Worm (Caenorhabditis elegans) whole organism, late embryonic: ENCODE results near the gene clec-34.

Source experiments
- C38D4.7 ChIP-seq: fragments of 200-800 bp; sonication (Bioruptor generic); optimal IDR thresholded peaks from 2 replicates; lab custom pipeline; 2018; ENCODE audit warnings: mild to moderate bottlenecking, missing genetic modification characterization, moderate library complexity, missing compliant biosample characterization
- ceh-31 ChIP-seq: sonication (generic microtip); optimal IDR thresholded peaks from 2 replicates; lab custom pipeline; 2016; ENCODE audit warnings: missing genetic modification characterization, missing compliant biosample characterization
- dmd-4 ChIP-seq: sonication (generic microtip); optimal IDR thresholded peaks from 2 replicates; lab custom pipeline; 2016; ENCODE audit warnings: borderline replicate concordance, missing genetic modification characterization, missing compliant biosample characterization
- ets-4 ChIP-seq: sonication (generic microtip); optimal IDR thresholded peaks from 2 replicates; lab custom pipeline; 2016; ENCODE audit warnings: missing genetic modification characterization, missing compliant biosample characterization
- eyg-1 ChIP-seq: sonication (generic microtip); optimal IDR thresholded peaks from 2 replicates; lab custom pipeline; 2016; ENCODE audit warnings: missing genotype, missing genetic modification characterization, missing compliant biosample characterization
- fkh-10 ChIP-seq: fragments of 150-350 bp; optimal IDR thresholded peaks from 2 replicates; lab custom pipeline; 2014; ENCODE audit warnings: missing biosample characterization, missing genetic modification reagents, missing genetic modification characterization
- pax-1 ChIP-seq: fragments of 150-350 bp; optimal IDR thresholded peaks from 2 replicates; lab custom pipeline; 2014; ENCODE audit warnings: missing biosample characterization, missing genetic modification characterization
- pha-4 ChIP-seq: fragments of 150-350 bp; optimal IDR thresholded peaks from 2 replicates; lab custom pipeline; 2018; ENCODE audit warnings: missing biosample characterization, missing genetic modification reagents, missing genetic modification characterization
- sox-2 ChIP-seq: fragments of 200-800 bp; sonication (Bioruptor generic); IDR thresholded peaks from 2 replicates; pipeline ENCODE4 v1.3.6; 2022; ENCODE audit warnings: missing genetic modification reagents, missing genetic modification characterization, missing compliant biosample characterization
- tbx-2 ChIP-seq: sonication (generic microtip); optimal IDR thresholded peaks from 2 replicates; lab custom pipeline; 2016; ENCODE audit warnings: missing genetic modification characterization, missing compliant biosample characterization

DNA sequence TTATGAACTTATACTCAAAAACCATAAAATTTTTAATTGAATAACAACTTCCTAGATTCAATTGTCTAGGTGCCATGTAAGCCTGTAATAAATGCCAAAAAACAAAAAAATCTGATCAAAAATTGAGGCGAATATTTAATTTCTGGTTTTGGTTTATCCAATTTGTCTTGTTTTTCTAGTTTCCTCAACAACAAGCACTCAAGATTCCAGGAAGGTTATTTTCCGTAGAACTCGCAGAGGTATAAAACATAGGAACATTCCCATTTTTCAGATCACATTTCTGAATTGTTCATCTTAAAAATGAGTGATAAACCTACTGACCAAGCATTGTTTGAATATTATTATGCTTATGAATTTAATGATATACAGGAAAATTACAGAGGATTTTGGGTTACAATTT is 38.4 kb upstream of the clec-34 start, which contains the start of gene srw-41:
- TF ChIP-seq ceh-31 (tag; lab: Kevin White, UChicago) (no peak), pha-4 (tag; lab: Kevin White, UChicago) (no peak), ets-4 (tag; lab: Kevin White, UChicago) (no peak), eyg-1 (tag; lab: Kevin White, UChicago) (no peak), dmd-4 (tag; lab: Kevin White, UChicago) (no peak), sox-2 (no peak), tbx-2 (tag; lab: Kevin White, UChicago) (no peak), C38D4.7 (GFP tag; lab: Kevin White, UChicago) (no peak), fkh-10 (GFP tag; lab: Kevin White, UChicago) (no peak), pax-1 (no peak)
